Fruit fly (Drosophila melanogaster): ENCODE data around the gene CG46320.
A peak's percentile ranks its signal among the peaks of the same experiment; 100 is the strongest.

Gene CG46320

dm6 chr3L:5770817-5771425 lies 107.0 kb downstream of the CG46320 start (continued):
- TF ChIP-seq CG7372 (GFP tag; IDR thresholded peaks at IDR 0.05) (peak; percentile 69), ab (GFP tag; optimal IDR thresholded peaks at IDR 0.05) (peak; percentile 19), her (GFP tag; optimal IDR thresholded peaks at IDR 0.05) (peak; percentile 86), tna (GFP tag; IDR thresholded peaks at IDR 0.05; ENCODE audit: partially characterized antibody) (no peak), CG2889 (GFP tag; IDR thresholded peaks at IDR 0.05) (peak; percentile 46; the same call in 1 of the 3 replicates), Jarid2 (GFP tag; optimal IDR thresholded peaks at IDR 0.05) (no peak), CG33557 (GFP tag; optimal IDR thresholded peaks at IDR 0.05) (peak; percentile 86), tgo (GFP tag; IDR thresholded peaks at IDR 0.05) (peak; percentile 70), ci (GFP tag; IDR thresholded peaks at IDR 0.05) (peak; percentile 60; the same call in 2 of the 3 replicates), slou (GFP tag; optimal IDR thresholded peaks at IDR 0.05) (peak; percentile 87), YL-1 (GFP tag; optimal IDR thresholded peaks at IDR 0.05) (peak; percentile 90), CG2129 (GFP tag; IDR thresholded peaks at IDR 0.05; ENCODE audit: partially characterized antibody) (no peak), Chrac-16 (GFP tag; optimal IDR thresholded peaks at IDR 0.05) (peak; percentile 82), ranshi (GFP tag; IDR thresholded peaks at IDR 0.05) (peak; percentile 56; the same call in 1 of the 2 replicates), Camta (GFP tag; optimal IDR thresholded peaks at IDR 0.05) (peak; percentile 83), Oli (tag; optimal IDR thresholded peaks at IDR 0.05) (peak; percentile 87), Optix (GFP tag; IDR thresholded peaks at IDR 0.05) (no peak), gce (GFP tag; IDR thresholded peaks at IDR 0.05) (0 out of 3 replicates have a peak, but pooled peaks have one; percentile 16), CG17912 (GFP tag; optimal IDR thresholded peaks at IDR 0.05) (peak; percentile 55), sim (GFP tag; IDR thresholded peaks at IDR 0.05) (no peak), emc (GFP tag; optimal IDR thresholded peaks at IDR 0.05) (peak; percentile 38), wek (GFP tag; optimal IDR thresholded peaks at IDR 0.05) (peak; percentile 54), grau (tag; optimal IDR thresholded peaks at IDR 0.05) (peak; percentile 89), CG15514 (GFP tag; optimal IDR thresholded peaks at IDR 0.05) (peak; percentile 65), Sry-β (GFP tag; optimal IDR thresholded peaks at IDR 0.05) (peak; percentile 81), CG8359 (GFP tag; optimal IDR thresholded peaks at IDR 0.05; ENCODE audit: borderline replicate concordance) (peak; percentile 46), oc (tag; optimal IDR thresholded peaks at IDR 0.05) (peak; percentile 64), CG1792 (GFP tag; optimal IDR thresholded peaks at IDR 0.05) (peak; percentile 77), CG17359 (tag; optimal IDR thresholded peaks at IDR 0.05) (peak; percentile 75), NfI (GFP tag; optimal IDR thresholded peaks at IDR 0.05) (peak; percentile 90), ac (GFP tag; optimal IDR thresholded peaks at IDR 0.05) (peak; percentile 55), odd (GFP tag; optimal IDR thresholded peaks at IDR 0.05) (no peak), usp (GFP tag; optimal IDR thresholded peaks at IDR 0.05) (no peak), CG16813 (GFP tag; IDR thresholded peaks at IDR 0.05; ENCODE audit: partially characterized antibody) (no peak), yki (optimal IDR thresholded peaks at IDR 0.05) (no peak), B-H1 (GFP tag; IDR thresholded peaks at IDR 0.05) (peak; percentile 39; the same call in 2 of the 3 replicates), Opbp (GFP tag; IDR thresholded peaks at IDR 0.05; ENCODE audit: partially characterized antibody) (peak; percentile 48; the same call in 2 of the 3 replicates), CG43689 (GFP tag; IDR thresholded peaks at IDR 0.05) (0 out of 2 replicates have a peak, but pooled peaks have one; percentile 22), zf30C (GFP tag; optimal IDR thresholded peaks at IDR 0.05) (peak; percentile 58), CG9817 (tag; optimal IDR thresholded peaks at IDR 0.05) (peak; percentile 87), CG12659 (GFP tag; optimal IDR thresholded peaks at IDR 0.05) (peak; percentile 93), CG6813 (GFP tag; optimal IDR thresholded peaks at IDR 0.05) (peak; percentile 59), HHEX (GFP tag; optimal IDR thresholded peaks at IDR 0.05) (peak; percentile 80), CG17328 (GFP tag; IDR thresholded peaks at IDR 0.05) (peak; percentile 62), stwl (tag; optimal IDR thresholded peaks at IDR 0.05) (peak; percentile 73), CG12942 (GFP tag; optimal IDR thresholded peaks at IDR 0.05) (peak; percentile 59), lola (GFP tag; optimal IDR thresholded peaks at IDR 0.05) (peak in 1 of 3 experiments; percentile 82), Bgb (GFP tag; IDR thresholded peaks at IDR 0.05; ENCODE audit: partially characterized antibody) (peak; percentile 67), rib (GFP tag; IDR thresholded peaks at IDR 0.05) (no peak)
